Fruit fly (Drosophila melanogaster): ENCODE data around the gene Tm2.

Tm2 gene

DNA sequence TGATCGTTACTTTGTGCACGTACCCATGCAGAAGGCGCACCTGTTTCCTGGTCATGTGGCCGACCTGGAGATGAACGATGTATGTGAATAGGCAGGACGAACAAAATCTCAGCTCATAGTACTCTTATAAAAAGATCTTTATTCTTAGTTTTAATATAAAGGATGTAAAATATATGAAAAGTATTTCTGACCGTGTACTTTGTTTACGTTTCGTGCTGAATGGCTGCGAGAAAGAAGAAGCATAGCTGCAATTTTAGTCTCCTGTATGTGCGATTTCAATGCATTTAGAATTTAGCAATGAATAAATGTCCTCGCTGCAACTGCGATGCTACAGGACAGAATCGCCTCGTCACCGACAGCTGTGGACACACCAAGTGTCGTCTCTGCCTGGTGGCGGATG lies 37.8 kb downstream of the Tm2 start, which contains the start of the genes CG42726 and CG42727 (continued):
- TF ChIP-seq CG7556 (GFP tag; optimal IDR thresholded peaks at IDR 0.05): peak; percentile 2
- TF ChIP-seq Sry-β (GFP tag; optimal IDR thresholded peaks at IDR 0.05): no peak
- TF ChIP-seq PHDP (tag; optimal IDR thresholded peaks at IDR 0.05): peak; percentile 48
- peak; percentile 23 for TF ChIP-seq HmgZ (tag; optimal IDR thresholded peaks at IDR 0.05)
- TF ChIP-seq E2f1 (GFP tag; IDR thresholded peaks at IDR 0.05): 0 out of 2 replicates have a peak, but pooled peaks have one; percentile 13
- 0 out of 3 replicates have a peak, but pooled peaks have one; percentile 16 for TF ChIP-seq CG7963 (GFP tag; IDR thresholded peaks at IDR 0.05; ENCODE audit: partially characterized antibody)
- 0 out of 2 replicates have a peak, but pooled peaks have one; percentile 34 for TF ChIP-seq vvl (GFP tag; IDR thresholded peaks at IDR 0.05)
- no peak for TF ChIP-seq Scr (GFP tag; IDR thresholded peaks at IDR 0.05; ENCODE audit: partially characterized antibody)
- no peak for TF ChIP-seq CG30020 (tag; optimal IDR thresholded peaks at IDR 0.05)
- no peak for TF ChIP-seq crc (GFP tag; optimal IDR thresholded peaks at IDR 0.05)
- peak; percentile 36 for TF ChIP-seq NfI (GFP tag; optimal IDR thresholded peaks at IDR 0.05)
- TF ChIP-seq CG18619 (GFP tag; optimal IDR thresholded peaks at IDR 0.05): peak; percentile 17
- TF ChIP-seq Drgx (GFP tag; IDR thresholded peaks at IDR 0.05): peak; percentile 62; the same call in 1 of the 2 replicates
- TF ChIP-seq nerfin-1 (tag; optimal IDR thresholded peaks at IDR 0.05): peak; percentile 54
- peak in 1 of 3 experiments; percentile 17 for TF ChIP-seq lola (GFP tag; optimal IDR thresholded peaks at IDR 0.05)
- no peak for TF ChIP-seq CG18476 (GFP tag; optimal IDR thresholded peaks at IDR 0.05)
- no peak for TF ChIP-seq Sox102F (GFP tag; optimal IDR thresholded peaks at IDR 0.05)
- TF ChIP-seq yki (optimal IDR thresholded peaks at IDR 0.05): no peak
- TF ChIP-seq CG11696 (GFP tag; IDR thresholded peaks at IDR 0.05): peak; percentile 41; the same call in 1 of the 2 replicates
- TF ChIP-seq Med (GFP tag): peak; percentile 89
- TF ChIP-seq Rfx (GFP tag; IDR thresholded peaks at IDR 0.05): peak; percentile 50; the same call in 1 of the 2 replicates
- TF ChIP-seq CG17912 (GFP tag; optimal IDR thresholded peaks at IDR 0.05): no peak
- no peak for TF ChIP-seq Doc2 (GFP tag; IDR thresholded peaks at IDR 0.05)
- no peak; the same call in 1 of the 2 replicates for TF ChIP-seq CG31441 (GFP tag; IDR thresholded peaks at IDR 0.05)
- TF ChIP-seq H2.0 (GFP tag; IDR thresholded peaks at IDR 0.05): 0 out of 2 replicates have a peak, but pooled peaks have one; percentile 19
- TF ChIP-seq CG7271 (tag; optimal IDR thresholded peaks at IDR 0.05): no peak
- 0 out of 2 replicates have a peak, but pooled peaks have one; percentile 31 for TF ChIP-seq stc (GFP tag; IDR thresholded peaks at IDR 0.05)
- no peak for TF ChIP-seq tll (GFP tag; optimal IDR thresholded peaks at IDR 0.05)
- TF ChIP-seq CG11723 (GFP tag; optimal IDR thresholded peaks at IDR 0.05): no peak
- peak; percentile 20 for TF ChIP-seq lbe (GFP tag; optimal IDR thresholded peaks at IDR 0.05)
- TF ChIP-seq CG12769 (tag; optimal IDR thresholded peaks at IDR 0.05): no peak
- TF ChIP-seq CG17359 (tag; optimal IDR thresholded peaks at IDR 0.05): peak; percentile 28
- TF ChIP-seq CG14441 (GFP tag; IDR thresholded peaks at IDR 0.05): 0 out of 2 replicates have a peak, but pooled peaks have one; percentile 26
- no peak for TF ChIP-seq CG2202 (tag; optimal IDR thresholded peaks at IDR 0.05)
- TF ChIP-seq BEAF-32 (GFP tag; optimal IDR thresholded peaks at IDR 0.05): peak; percentile 14
- no peak for TF ChIP-seq twi (tag; optimal IDR thresholded peaks at IDR 0.05)
- no peak for TF ChIP-seq CG15073 (GFP tag; optimal IDR thresholded peaks at IDR 0.05)
- 0 out of 3 replicates have a peak, but pooled peaks have one; percentile 27 for TF ChIP-seq gce (GFP tag; IDR thresholded peaks at IDR 0.05)
- TF ChIP-seq fd96Cb (tag; optimal IDR thresholded peaks at IDR 0.05): peak; percentile 9
- no peak for TF ChIP-seq CG32767 (GFP tag; IDR thresholded peaks at IDR 0.05)
- TF ChIP-seq en (GFP tag; optimal IDR thresholded peaks at IDR 0.05): no peak
- no peak for TF ChIP-seq h (optimal IDR thresholded peaks at IDR 0.05)
- TF ChIP-seq esg (GFP tag; conservative IDR thresholded peaks at IDR 0.05): 0 out of 2 replicates have a peak, but pooled peaks have one; percentile 19
- no peak for TF ChIP-seq Dfd (GFP tag; optimal IDR thresholded peaks at IDR 0.05)
- peak; percentile 51 for TF ChIP-seq lilli (GFP tag; optimal IDR thresholded peaks at IDR 0.05)
- TF ChIP-seq CG12155 (GFP tag; optimal IDR thresholded peaks at IDR 0.05): peak; percentile 20
- no peak for TF ChIP-seq run (tag; optimal IDR thresholded peaks at IDR 0.05)
- TF ChIP-seq slou (GFP tag; optimal IDR thresholded peaks at IDR 0.05): no peak
- peak; percentile 15 for TF ChIP-seq Bdp1 (GFP tag; optimal IDR thresholded peaks at IDR 0.05)
- peak; percentile 62 for TF ChIP-seq CG2120 (GFP tag; optimal IDR thresholded peaks at IDR 0.05)
- TF ChIP-seq Lpt (GFP tag; optimal IDR thresholded peaks at IDR 0.05): no peak
